Fruit fly (Drosophila melanogaster) whole organism, pupa: ENCODE measurements around the gene CG34130.

Experiments used
- CG10348 ChIP-seq: fragments of 200-800 bp; sonication (Bioruptor generic); IDR thresholded peaks from 2 replicates; pipeline ENCODE4 v1.3.6; 2022; ENCODE audit warnings: missing biosample characterization, missing genetic modification characterization
- CG17806 ChIP-seq: fragments of 200-800 bp; sonication (Bioruptor generic); optimal IDR thresholded peaks from 2 replicates; lab custom pipeline; 2018; ENCODE audit warnings: missing biosample characterization, mild to moderate bottlenecking, missing genetic modification characterization, moderate library complexity
- CG34367 ChIP-seq: fragments of 200-800 bp; sonication (Bioruptor generic); optimal IDR thresholded peaks from 2 replicates; lab custom pipeline; 2018; ENCODE audit warnings: missing biosample characterization, mild to moderate bottlenecking, missing genetic modification characterization
- CG4496 ChIP-seq: fragments of 200-800 bp; sonication (Bioruptor generic); IDR thresholded peaks from 3 replicates; pipeline ENCODE4 v1.3.6; 2022; ENCODE audit warnings: missing biosample characterization, missing genetic modification characterization
- CG8159 ChIP-seq: fragments of 200-800 bp; sonication (Bioruptor generic); optimal IDR thresholded peaks from 3 replicates; lab custom pipeline; 2018; ENCODE audit warnings: missing biosample characterization, mild to moderate bottlenecking, missing genetic modification characterization, moderate library complexity
- D1 ChIP-seq: fragments of 200-800 bp; sonication (Bioruptor generic); optimal IDR thresholded peaks from 2 replicates; lab custom pipeline; 2018; ENCODE audit warnings: missing biosample characterization, mild to moderate bottlenecking, missing genetic modification characterization, moderate library complexity
- EcR ChIP-seq: fragments of 200-800 bp; sonication (Bioruptor generic); optimal IDR thresholded peaks from 3 replicates; lab custom pipeline; 2019; ENCODE audit warnings: missing biosample characterization, missing genetic modification characterization, mild to moderate bottlenecking, moderate library complexity, missing genetic modification reagents
- Ets98B ChIP-seq: fragments of 200-800 bp; sonication (Bioruptor generic); IDR thresholded peaks from 2 replicates; pipeline ENCODE4 v1.3.6; 2022; ENCODE audit warnings: missing biosample characterization, missing genetic modification characterization
- Pif1A ChIP-seq: fragments of 200-800 bp; sonication (Bioruptor generic); optimal IDR thresholded peaks from 3 replicates; lab custom pipeline; 2016; ENCODE audit warnings: missing biosample characterization, missing genetic modification characterization
- fd96Ca ChIP-seq: fragments of 200-800 bp; sonication (Bioruptor generic); IDR thresholded peaks from 3 replicates; pipeline ENCODE4 v1.3.6; 2022; ENCODE audit warnings: missing biosample characterization, missing genetic modification characterization
- rn ChIP-seq: fragments of 200-800 bp; sonication (Bioruptor generic); IDR thresholded peaks from 2 replicates; pipeline ENCODE4 v1.3.6; 2022; ENCODE audit warnings: missing biosample characterization, missing genetic modification characterization

dm6 chr3R:26189877-26190276, at the start of gene CG34130:
- TF ChIP-seq D1 (tag; lab: Kevin White, UChicago) (no peak), rn (GFP tag; lab: Robert Waterston, UW) (no peak), Ets98B (GFP tag; lab: Robert Waterston, UW) (no peak), CG4496 (no peak), CG17806 (tag; lab: Kevin White, UChicago) (no peak), fd96Ca (GFP tag; lab: Robert Waterston, UW) (no peak), CG34367 (tag; lab: Kevin White, UChicago) (no peak), EcR (GFP tag; lab: Kevin White, UChicago) (no peak), CG8159 (tag; lab: Kevin White, UChicago) (no peak), Pif1A (GFP tag; lab: Kevin White, UChicago) (no peak), CG10348 (GFP tag; lab: Robert Waterston, UW) (no peak)
